Worm (Caenorhabditis elegans) whole organism, early embryonic: Measurements from ENCODE around the gene trx-3.

Source experiments
- ama-1 ChIP-seq: fragments of 150-350 bp; optimal IDR thresholded peaks from 2 replicates; lab custom pipeline; 2014
- hnd-1 ChIP-seq: sonication (generic microtip); optimal IDR thresholded peaks from 2 replicates; lab custom pipeline; 2016; ENCODE audit warnings: missing genetic modification characterization, missing compliant biosample characterization
- scrt-1 ChIP-seq: fragments of 200-800 bp; sonication (Bioruptor generic); IDR thresholded peaks from 2 replicates; pipeline ENCODE4 v1.3.6; 2022; ENCODE audit warnings: missing genetic modification characterization, missing compliant biosample characterization

- TF ChIP-seq hnd-1 (tag; lab: Kevin White, UChicago) (no peak), ama-1 (no peak), scrt-1 (GFP tag; lab: Robert Waterston, UW) (no peak)
Observed at ce11 chrIV:4451576-4451975, 35.3 kb upstream of the trx-3 start, which contains the start of gene R08C7.1.
